Worm (Caenorhabditis elegans): ENCODE measurements around the gene C08B6.18.

The C08B6.18 gene

ce11 chrV:10158528-10158927 lies 24.6 kb upstream of the C08B6.18 start, which contains the start of gene srsx-30:
Gene srsx-30 (plus strand): TSS chrV:10158828.
- no peak for TF ChIP-seq pha-4 (tag; optimal IDR thresholded peaks at IDR 0.05)
- TF ChIP-seq elt-3 (tag; optimal IDR thresholded peaks at IDR 0.05) = no peak
- TF ChIP-seq sem-2 (GFP tag; optimal IDR thresholded peaks at IDR 0.05) = no peak
- no peak for TF ChIP-seq zip-8 (tag; optimal IDR thresholded peaks at IDR 0.05)
- TF ChIP-seq lsy-2 (tag; optimal IDR thresholded peaks at IDR 0.05) = no peak
- TF ChIP-seq blmp-1 (tag; optimal IDR thresholded peaks at IDR 0.05) = no peak
- no peak for TF ChIP-seq unc-39 (tag; optimal IDR thresholded peaks at IDR 0.05)
- TF ChIP-seq ham-2 (GFP tag; optimal IDR thresholded peaks at IDR 0.05) = no peak
- no peak for TF ChIP-seq ceh-83 (GFP tag; optimal IDR thresholded peaks at IDR 0.05)
- TF ChIP-seq mab-5 (tag; optimal IDR thresholded peaks at IDR 0.05) = no peak
- TF ChIP-seq ceh-39 (tag; optimal IDR thresholded peaks at IDR 0.05) = no peak
- no peak for TF ChIP-seq mep-1 (tag; optimal IDR thresholded peaks at IDR 0.05)
- no peak for TF ChIP-seq tbx-8 (GFP tag; optimal IDR thresholded peaks at IDR 0.05)
- TF ChIP-seq M03D4.4 (tag; optimal IDR thresholded peaks at IDR 0.05) = no peak
- TF ChIP-seq bed-3 (GFP tag; optimal IDR thresholded peaks at IDR 0.05) = no peak
- TF ChIP-seq snpc-4 (tag; optimal IDR thresholded peaks at IDR 0.05) = no peak
- TF ChIP-seq lin-32 (GFP tag; optimal IDR thresholded peaks at IDR 0.05) = no peak
- TF ChIP-seq elt-1 (tag; optimal IDR thresholded peaks at IDR 0.05; ENCODE audit: borderline replicate concordance, insufficient read depth) = no peak
- TF ChIP-seq lin-13 (tag; optimal IDR thresholded peaks at IDR 0.05) = no peak

- TF ChIP-seq ceh-43 (GFP tag; optimal IDR thresholded peaks at IDR 0.05) (no peak), elt-1 (tag; optimal IDR thresholded peaks at IDR 0.05; ENCODE audit: borderline replicate concordance, insufficient read depth) (no peak)
Observed at ce11 chrV:10154698-10155097, 20.8 kb upstream of the C08B6.18 start, which contains the start of gene srsx-29. Gene srsx-29 (plus strand): TSS chrV:10154998.

ce11 chrV:10153076-10153475 lies 19.1 kb upstream of the C08B6.18 start:
- TF ChIP-seq blmp-1 (tag; optimal IDR thresholded peaks at IDR 0.05) = no peak
- TF ChIP-seq bed-3 (GFP tag; optimal IDR thresholded peaks at IDR 0.05) = no peak
- TF ChIP-seq sptf-1 (tag; optimal IDR thresholded peaks at IDR 0.05) = no peak
- TF ChIP-seq drap-1 (GFP tag; optimal IDR thresholded peaks at IDR 0.05) = no peak
- no peak for TF ChIP-seq cnd-1 (tag; optimal IDR thresholded peaks at IDR 0.05)
- TF ChIP-seq ztf-11 (tag; optimal IDR thresholded peaks at IDR 0.05) = no peak
- no peak for TF ChIP-seq ceh-39 (tag; optimal IDR thresholded peaks at IDR 0.05)
- TF ChIP-seq lin-32 (GFP tag; optimal IDR thresholded peaks at IDR 0.05) = no peak
- TF ChIP-seq unc-62 (GFP tag; optimal IDR thresholded peaks at IDR 0.05) = no peak

ce11 chrV:10152278-10152677 lies 18.4 kb upstream of the C08B6.18 start, which contains the start of gene srsx-28:
Gene srsx-28 (plus strand): TSS chrV:10152578.
- TF ChIP-seq blmp-1 (tag; optimal IDR thresholded peaks at IDR 0.05) (no peak), hlh-1 (tag; optimal IDR thresholded peaks at IDR 0.05) (no peak), snpc-4 (tag; optimal IDR thresholded peaks at IDR 0.05) (no peak), drap-1 (GFP tag; optimal IDR thresholded peaks at IDR 0.05) (no peak), nhr-237 (tag; optimal IDR thresholded peaks at IDR 0.05) (no peak), nhr-12 (tag; optimal IDR thresholded peaks at IDR 0.05) (no peak), ham-2 (GFP tag; optimal IDR thresholded peaks at IDR 0.05) (no peak), pha-4 (tag; optimal IDR thresholded peaks at IDR 0.05) (no peak), elt-1 (tag; optimal IDR thresholded peaks at IDR 0.05; ENCODE audit: borderline replicate concordance, insufficient read depth) (no peak), mls-2 (tag; optimal IDR thresholded peaks at IDR 0.05) (no peak), cnd-1 (tag; optimal IDR thresholded peaks at IDR 0.05) (no peak), ztf-11 (tag; optimal IDR thresholded peaks at IDR 0.05) (no peak), zip-8 (tag; optimal IDR thresholded peaks at IDR 0.05) (no peak), lin-32 (GFP tag; optimal IDR thresholded peaks at IDR 0.05) (no peak), unc-62 (GFP tag; optimal IDR thresholded peaks at IDR 0.05) (no peak), bed-3 (GFP tag; optimal IDR thresholded peaks at IDR 0.05) (no peak)

ce11 chrV:10149728-10150127 lies 15.8 kb upstream of the C08B6.18 start, which contains the start of gene srsx-27:
Gene srsx-27 (plus strand): TSS chrV:10150028.
- TF ChIP-seq cnd-1 (tag; optimal IDR thresholded peaks at IDR 0.05) (no peak), mab-5 (tag; optimal IDR thresholded peaks at IDR 0.05) (no peak), nhr-2 (tag; optimal IDR thresholded peaks at IDR 0.05) (no peak), lsy-2 (tag; optimal IDR thresholded peaks at IDR 0.05) (no peak), flh-1 (GFP tag; optimal IDR thresholded peaks at IDR 0.05) (no peak), mep-1 (tag; optimal IDR thresholded peaks at IDR 0.05) (no peak), hlh-1 (tag; optimal IDR thresholded peaks at IDR 0.05) (no peak), blmp-1 (tag; optimal IDR thresholded peaks at IDR 0.05) (no peak), lin-32 (GFP tag; optimal IDR thresholded peaks at IDR 0.05) (no peak), pha-4 (tag; optimal IDR thresholded peaks at IDR 0.05) (no peak), snpc-4 (tag; optimal IDR thresholded peaks at IDR 0.05) (no peak), ces-1 (GFP tag; optimal IDR thresholded peaks at IDR 0.05) (no peak), sem-2 (GFP tag; optimal IDR thresholded peaks at IDR 0.05) (no peak), nhr-12 (tag; optimal IDR thresholded peaks at IDR 0.05) (no peak), drap-1 (GFP tag; optimal IDR thresholded peaks at IDR 0.05) (no peak), nhr-28 (tag; optimal IDR thresholded peaks at IDR 0.05) (no peak), lin-13 (tag; optimal IDR thresholded peaks at IDR 0.05) (no peak)
